Worm (Caenorhabditis elegans) whole organism, L2 larva: ENCODE results near the gene T24C2.3.

Experiments used
- C34F6.9 ChIP-seq: fragments of 150-350 bp; optimal IDR thresholded peaks from 2 replicates; lab custom pipeline; 2014; ENCODE audit warnings: missing biosample characterization, missing genetic modification characterization
- F13H6.1 ChIP-seq: sonication (generic microtip); optimal IDR thresholded peaks from 2 replicates; lab custom pipeline; 2016; ENCODE audit warnings: missing genetic modification characterization, missing compliant biosample characterization
- R02D3.7 ChIP-seq: fragments of 150-350 bp; optimal IDR thresholded peaks from 2 replicates; lab custom pipeline; 2014; ENCODE audit warnings: missing biosample characterization, missing genetic modification characterization
- Y55F3AM.14 ChIP-seq: fragments of 200-800 bp; sonication (Bioruptor generic); optimal IDR thresholded peaks from 2 replicates; lab custom pipeline; 2018; ENCODE audit warnings: mild to moderate bottlenecking, missing genetic modification characterization, missing compliant biosample characterization
- aly-2 ChIP-seq: fragments of 150-350 bp; optimal IDR thresholded peaks from 2 replicates; lab custom pipeline; 2014; ENCODE audit warnings: missing biosample characterization, missing genetic modification characterization
- ama-1 ChIP-seq: fragments of 150-350 bp; optimal IDR thresholded peaks from 2 replicates; lab custom pipeline; 2018; ENCODE audit warnings: inconsistent platforms
- blmp-1 ChIP-seq: sonication (generic microtip); optimal IDR thresholded peaks from 2 replicates; lab custom pipeline; 2017; ENCODE audit warnings: missing genetic modification characterization, mild to moderate bottlenecking, missing compliant biosample characterization, antibody characterized with exemption, moderate library complexity; ENCODE audit not compliant: insufficient read depth
- ceh-16 ChIP-seq: fragments of 150-350 bp; optimal IDR thresholded peaks from 2 replicates; lab custom pipeline; 2014; ENCODE audit warnings: missing biosample characterization, missing genetic modification characterization
- ceh-82 ChIP-seq: fragments of 150-350 bp; optimal IDR thresholded peaks from 2 replicates; lab custom pipeline; 2014; ENCODE audit warnings: missing biosample characterization, missing genetic modification characterization
- crh-2 ChIP-seq: sonication (generic microtip); optimal IDR thresholded peaks from 2 replicates; lab custom pipeline; 2017; ENCODE audit warnings: missing biosample characterization, missing genetic modification characterization
- dmd-4 ChIP-seq: sonication (generic microtip); optimal IDR thresholded peaks from 2 replicates; lab custom pipeline; 2017; ENCODE audit warnings: missing biosample characterization, missing genetic modification characterization
- egl-27 ChIP-seq: sonication (generic microtip); optimal IDR thresholded peaks from 3 replicates; lab custom pipeline; 2017; ENCODE audit warnings: missing biosample characterization, missing genetic modification reagents, missing genetic modification characterization
- elt-1 ChIP-seq: fragments of 150-350 bp; optimal IDR thresholded peaks from 2 replicates; lab custom pipeline; 2014; ENCODE audit warnings: missing biosample characterization, missing genetic modification characterization
- fos-1 ChIP-seq: fragments of 150-350 bp; optimal IDR thresholded peaks from 2 replicates; lab custom pipeline; 2014; ENCODE audit warnings: missing biosample characterization, missing genetic modification characterization
- gmeb-1 ChIP-seq: fragments of 150-350 bp; optimal IDR thresholded peaks from 2 replicates; lab custom pipeline; 2014; ENCODE audit warnings: missing biosample characterization, missing genetic modification characterization
- lin-11 ChIP-seq: fragments of 150-350 bp; sonication (generic microtip); optimal IDR thresholded peaks from 2 replicates; lab custom pipeline; 2014; ENCODE audit warnings: missing biosample characterization, missing genetic modification characterization, inconsistent platforms, mixed read lengths
- lin-13 ChIP-seq: fragments of 150-350 bp; optimal IDR thresholded peaks from 2 replicates; lab custom pipeline; 2014; ENCODE audit warnings: missing biosample characterization, missing genetic modification reagents, missing genetic modification characterization
- lin-39 ChIP-seq: fragments of 150-350 bp; optimal IDR thresholded peaks from 2 replicates; lab custom pipeline; 2014; ENCODE audit warnings: missing biosample characterization, missing genetic modification reagents, missing genetic modification characterization
- lsy-2 ChIP-seq, 2 experiments: fragments of 150-350 bp in 1 of 2; sonication (generic microtip) in 1 of 2; optimal IDR thresholded peaks; 2 replicates each; lab custom pipeline; 2014 to 2017; ENCODE audit warnings: missing biosample characterization in 2 of 2, missing genetic modification characterization in 2 of 2
- mab-5 ChIP-seq: fragments of 150-350 bp; optimal IDR thresholded peaks from 2 replicates; lab custom pipeline; 2014; ENCODE audit warnings: missing biosample characterization, missing genetic modification characterization
- mbf-1 ChIP-seq: sonication (generic microtip); optimal IDR thresholded peaks from 2 replicates; lab custom pipeline; 2017; ENCODE audit warnings: missing biosample characterization, missing genetic modification characterization
- mdl-1 ChIP-seq, 2 experiments: fragments of 150-350 bp in 1 of 2; sonication (generic microtip) in 1 of 2; optimal IDR thresholded peaks; 2 replicates each; lab custom pipeline; 2017; ENCODE audit warnings: missing biosample characterization in 2 of 2, missing genetic modification characterization in 2 of 2
- nhr-10 ChIP-seq: sonication (generic microtip); optimal IDR thresholded peaks from 2 replicates; lab custom pipeline; 2017; ENCODE audit warnings: missing biosample characterization, missing genetic modification characterization
- nhr-11 ChIP-seq: fragments of 150-350 bp; optimal IDR thresholded peaks from 2 replicates; lab custom pipeline; 2014; ENCODE audit warnings: missing biosample characterization, missing genetic modification characterization
- nhr-129 ChIP-seq: fragments of 150-350 bp; optimal IDR thresholded peaks from 2 replicates; lab custom pipeline; 2014; ENCODE audit warnings: missing biosample characterization, missing genetic modification characterization
- nhr-21 ChIP-seq: fragments of 150-350 bp; optimal IDR thresholded peaks from 2 replicates; lab custom pipeline; 2014; ENCODE audit warnings: missing biosample characterization, missing genetic modification characterization
- nhr-23 ChIP-seq: fragments of 150-350 bp; optimal IDR thresholded peaks from 2 replicates; lab custom pipeline; 2014; ENCODE audit warnings: missing biosample characterization, missing genetic modification reagents, missing genetic modification characterization
- nhr-237 ChIP-seq: fragments of 150-350 bp; optimal IDR thresholded peaks from 2 replicates; lab custom pipeline; 2014; ENCODE audit warnings: missing biosample characterization, missing genetic modification characterization
- nhr-25 ChIP-seq: fragments of 150-350 bp; sonication (generic microtip); optimal IDR thresholded peaks from 3 replicates; lab custom pipeline; 2014; ENCODE audit warnings: missing biosample characterization, missing genetic modification characterization
- nhr-6 ChIP-seq: fragments of 150-350 bp; optimal IDR thresholded peaks from 2 replicates; lab custom pipeline; 2014; ENCODE audit warnings: missing biosample characterization, missing genetic modification characterization
- nhr-77 ChIP-seq: fragments of 150-350 bp; optimal IDR thresholded peaks from 2 replicates; lab custom pipeline; 2014; ENCODE audit warnings: missing biosample characterization, missing genetic modification characterization
- sem-4 ChIP-seq: fragments of 150-350 bp; optimal IDR thresholded peaks from 2 replicates; lab custom pipeline; 2014; ENCODE audit warnings: missing biosample characterization, missing genetic modification reagents, missing genetic modification characterization
- skn-1 ChIP-seq: sonication (generic microtip); optimal IDR thresholded peaks from 2 replicates; lab custom pipeline; 2017; ENCODE audit warnings: missing biosample characterization, missing genetic modification characterization
- sma-3 ChIP-seq: sonication (generic microtip); optimal IDR thresholded peaks from 2 replicates; lab custom pipeline; 2016; ENCODE audit warnings: missing genetic modification reagents, missing genetic modification characterization, missing compliant biosample characterization
- sma-9 ChIP-seq, 2 experiments: fragments of 150-350 bp in 1 of 2; sonication (generic microtip) in 1 of 2; optimal IDR thresholded peaks; 2 replicates each; lab custom pipeline; 2014 to 2016; ENCODE audit warnings: missing genetic modification characterization in 2 of 2, mild to moderate bottlenecking in 1 of 2, missing biosample characterization in 1 of 2, missing compliant biosample characterization in 1 of 2, missing genetic modification reagents in 1 of 2, moderate library complexity in 1 of 2
- snpc-4 ChIP-seq: fragments of 150-350 bp; optimal IDR thresholded peaks from 2 replicates; lab custom pipeline; 2014; ENCODE audit warnings: missing biosample characterization, missing genetic modification characterization
- unc-55 ChIP-seq: fragments of 150-350 bp; sonication (generic microtip); optimal IDR thresholded peaks from 3 replicates; lab custom pipeline; 2014; ENCODE audit warnings: missing biosample characterization, missing genetic modification reagents, missing genetic modification characterization
- unc-62 ChIP-seq: fragments of 150-350 bp; optimal IDR thresholded peaks from 2 replicates; lab custom pipeline; 2014; ENCODE audit warnings: missing biosample characterization, missing genetic modification reagents, missing genetic modification characterization
- zag-1 ChIP-seq: fragments of 150-350 bp; optimal IDR thresholded peaks from 2 replicates; lab custom pipeline; 2014; ENCODE audit warnings: missing biosample characterization, missing genetic modification characterization
- ztf-1 ChIP-seq: fragments of 200-800 bp; sonication (Bioruptor generic); conservative IDR thresholded peaks from 2 replicates; pipeline ENCODE4 v1.3.6; 2022; ENCODE audit warnings: missing genetic modification characterization, missing compliant biosample characterization
- ztf-11 ChIP-seq: sonication (generic microtip); optimal IDR thresholded peaks from 2 replicates; lab custom pipeline; 2017; ENCODE audit warnings: missing biosample characterization, missing genetic modification characterization
- ztf-4 ChIP-seq: fragments of 150-350 bp; optimal IDR thresholded peaks from 2 replicates; lab custom pipeline; 2014; ENCODE audit warnings: missing biosample characterization, missing genetic modification characterization

T24C2.3 gene

DNA sequence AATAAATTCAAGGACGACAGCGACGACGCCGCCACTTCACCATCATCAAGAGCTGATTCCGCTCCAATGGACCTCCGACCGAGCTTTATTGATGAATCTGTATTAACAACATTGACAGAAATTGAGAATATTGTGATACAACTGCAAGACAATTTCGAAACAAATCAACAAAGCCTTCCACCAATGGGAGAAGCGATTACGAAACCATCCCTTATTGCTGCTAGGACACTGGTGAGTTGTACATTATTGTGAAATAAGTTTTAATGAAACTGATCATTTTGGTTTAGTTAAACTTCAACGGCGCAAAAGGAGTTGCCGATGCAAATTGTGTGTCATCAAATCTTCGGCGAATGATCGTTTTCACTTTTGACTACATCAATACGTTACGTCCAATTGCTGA, 15.8 kb downstream of the T24C2.3 start:
- TF ChIP-seq ztf-11 (no peak), egl-27 (tag; lab: Kevin White, UChicago) (no peak), unc-55 (peak; percentile 51)
- TF ChIP-seq, all 48 proteins: peak for 1

DNA sequence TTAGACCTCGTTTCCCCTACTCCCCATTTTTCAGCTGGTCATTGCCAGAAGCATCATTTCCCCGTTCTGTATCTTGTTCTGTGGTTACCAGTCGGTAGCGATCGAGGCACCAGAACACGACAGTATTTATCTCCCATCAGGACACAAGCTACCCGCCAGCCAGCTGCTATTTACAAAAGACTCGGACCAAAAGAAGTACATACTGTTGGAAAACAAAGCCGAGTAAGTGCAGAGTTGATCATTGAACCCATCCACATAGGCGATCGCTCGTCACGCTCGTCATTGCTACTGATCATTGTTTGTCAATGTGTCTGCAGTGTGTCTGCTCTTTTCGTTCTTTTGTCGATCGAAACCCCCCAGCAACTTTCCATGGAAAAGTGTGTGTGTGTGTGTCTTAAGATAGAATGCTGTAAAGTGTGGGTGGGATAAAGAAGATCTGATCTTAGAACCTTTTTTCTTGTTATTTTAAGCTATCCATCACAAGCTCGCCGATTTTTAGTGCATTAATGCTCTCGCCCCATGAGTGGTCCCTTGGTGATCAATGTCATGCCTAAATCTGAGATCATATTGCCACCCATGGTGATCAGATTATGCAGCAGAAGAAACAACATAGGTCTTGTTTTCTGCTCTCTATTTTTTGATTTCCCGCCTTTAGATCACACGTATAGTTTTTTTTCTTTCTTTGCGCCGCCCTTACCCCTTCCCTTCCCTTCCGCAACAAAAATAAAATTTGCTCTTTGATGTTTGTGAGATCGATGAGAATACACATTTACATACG, 16.4 kb downstream of the T24C2.3 start:
- TF ChIP-seq sma-9 (GFP tag; optimal IDR thresholded peaks at IDR 0.05; lab: Kevin White, UChicago) (peak; percentile 66), sma-9 (tag; optimal IDR thresholded peaks at IDR 0.05; lab: Kevin White, UChicago) (no peak), ceh-82 (no peak)

DNA sequence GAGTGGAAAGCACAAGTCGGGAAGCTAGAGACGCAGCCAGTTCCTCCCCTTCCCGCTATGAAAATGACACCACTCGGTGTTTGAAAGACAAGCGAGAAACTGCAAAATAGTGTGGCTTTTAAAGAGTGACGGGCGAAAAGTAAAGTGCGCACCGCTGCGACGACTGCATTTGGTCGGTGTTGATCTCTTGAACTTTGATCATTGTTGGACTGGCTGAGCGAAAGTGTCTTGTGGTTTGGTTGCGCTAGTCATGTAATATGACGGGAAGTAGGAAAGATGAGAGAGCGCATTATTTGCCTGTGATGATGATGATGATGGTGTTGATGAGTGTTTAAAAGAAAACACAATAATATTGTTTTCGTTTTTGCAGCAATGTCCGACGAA, 17.0 kb downstream of the T24C2.3 start:
- peak; percentile 75 for TF ChIP-seq ama-1 (lab: Kevin White, UChicago)
- no peak for TF ChIP-seq R02D3.7 (tag; lab: Kevin White, UChicago)
- TF ChIP-seq ceh-82, result no peak
- TF ChIP-seq zag-1 (tag; lab: Kevin White, UChicago), result peak; percentile 78
- no peak for TF ChIP-seq skn-1 (tag; lab: Kevin White, UChicago)
- TF ChIP-seq sma-3, result peak; percentile 92
- TF ChIP-seq nhr-10 (tag; lab: Kevin White, UChicago), result peak; percentile 39
- peak; percentile 80 for TF ChIP-seq snpc-4 (tag; lab: Kevin White, UChicago)
- no peak for TF ChIP-seq nhr-237
- TF ChIP-seq mdl-1 (tag; optimal IDR thresholded peaks at IDR 0.05; lab: Kevin White, UChicago), result peak; percentile 92 to 93
- no peak for TF ChIP-seq ztf-11
- peak; percentile 24 for TF ChIP-seq nhr-77 (tag; lab: Kevin White, UChicago)
- peak; percentile 19 for TF ChIP-seq ceh-16 (tag; lab: Kevin White, UChicago)
- TF ChIP-seq aly-2, result no peak
- TF ChIP-seq C34F6.9 (tag; lab: Kevin White, UChicago), result peak; percentile 68
- TF ChIP-seq sem-4, result peak; percentile 93
- TF ChIP-seq lin-13, result peak; percentile 74
- TF ChIP-seq ztf-1 (GFP tag; lab: Robert Waterston, UW), result no peak
- TF ChIP-seq lin-39 (tag; lab: Kevin White, UChicago), result peak; percentile 67
- peak; percentile 96 for TF ChIP-seq egl-27 (tag; lab: Kevin White, UChicago)
- TF ChIP-seq unc-62, result peak; percentile 34
- peak; percentile 88 for TF ChIP-seq ztf-4 (tag; lab: Kevin White, UChicago)
- TF ChIP-seq nhr-25 (tag; lab: Kevin White, UChicago), result peak; percentile 93
- TF ChIP-seq mbf-1 (tag; lab: Kevin White, UChicago), result no peak
- TF ChIP-seq lin-11, result peak; percentile 76
- peak; percentile 100 for TF ChIP-seq sma-9 (GFP tag; optimal IDR thresholded peaks at IDR 0.05; lab: Kevin White, UChicago)
- TF ChIP-seq sma-9 (tag; optimal IDR thresholded peaks at IDR 0.05; lab: Kevin White, UChicago), result peak; percentile 90
- TF ChIP-seq fos-1 (tag; lab: Kevin White, UChicago), result peak; percentile 97
- peak; percentile 98 for TF ChIP-seq F13H6.1 (tag; lab: Kevin White, UChicago)
- peak; percentile 83 for TF ChIP-seq nhr-6 (tag; lab: Kevin White, UChicago)
- peak; percentile 22 for TF ChIP-seq nhr-23 (tag; lab: Kevin White, UChicago)
- TF ChIP-seq crh-2 (tag; lab: Kevin White, UChicago), result peak; percentile 93
- TF ChIP-seq unc-55, result peak; percentile 92
- no peak for TF ChIP-seq dmd-4 (tag; lab: Kevin White, UChicago)
- TF ChIP-seq lsy-2 (tag; optimal IDR thresholded peaks at IDR 0.05; lab: Kevin White, UChicago), result peak; percentile 42 to 79
- TF ChIP-seq nhr-21 (tag; lab: Kevin White, UChicago), result peak; percentile 98
- peak; percentile 95 for TF ChIP-seq nhr-129 (tag; lab: Kevin White, UChicago)
- TF ChIP-seq blmp-1 (tag; lab: Kevin White, UChicago), result peak; percentile 97
- peak; percentile 13 for TF ChIP-seq mab-5 (tag; lab: Kevin White, UChicago)
- TF ChIP-seq elt-1 (tag; lab: Kevin White, UChicago), result no peak
- TF ChIP-seq nhr-11 (tag; lab: Kevin White, UChicago), result no peak
- TF ChIP-seq gmeb-1, result peak; percentile 60
- TF ChIP-seq Y55F3AM.14, result peak; percentile 81
